Worm (Caenorhabditis elegans) whole organism, L4/young adult: Measurements from ENCODE around the gene znf-622.

Experiments used
- W03F9.2 ChIP-seq: fragments of 150-350 bp; optimal IDR thresholded peaks from 2 replicates; lab custom pipeline; 2014; ENCODE audit warnings: missing biosample characterization, missing genetic modification characterization
- dao-5 ChIP-seq: sonication (generic microtip); optimal IDR thresholded peaks from 2 replicates; lab custom pipeline; 2016; ENCODE audit warnings: missing genotype, missing genetic modification characterization, moderate library complexity, missing compliant biosample characterization

DNA sequence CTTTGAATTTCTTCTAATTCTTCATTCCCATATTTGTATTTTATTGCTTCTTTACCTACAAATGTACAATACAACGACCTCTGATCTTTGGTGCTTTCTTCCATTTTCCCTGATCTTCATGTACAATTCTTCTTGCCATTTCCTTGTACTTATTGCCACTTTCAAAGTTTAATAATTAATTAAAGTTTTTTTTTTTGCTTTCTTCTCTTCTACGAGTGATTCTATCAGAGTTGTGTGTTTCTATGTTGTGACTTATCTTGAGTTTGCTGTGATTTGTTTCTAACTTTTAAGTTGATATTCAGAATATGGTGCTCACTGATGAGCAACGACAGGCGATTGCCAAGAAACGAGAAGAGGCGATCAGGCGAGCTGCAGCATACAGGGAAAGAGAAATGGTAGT is 9.2 kb downstream of the znf-622 start, which contains the start of gene smrc-1:
- TF ChIP-seq dao-5 (tag; lab: Kevin White, UChicago) (no peak), W03F9.2 (tag; lab: Kevin White, UChicago) (no peak)
